Worm (Caenorhabditis elegans) whole organism, young adult: Measurements from ENCODE around the gene F48F7.3.

Experiments used
- Y56A3A.18 ChIP-seq: fragments of 200-800 bp; sonication (Bioruptor generic); IDR thresholded peaks from 2 replicates; pipeline ENCODE4 v1.3.6; 2022; ENCODE audit warnings: missing genetic modification reagents, missing genetic modification characterization, missing compliant biosample characterization
- ama-1 ChIP-seq, 3 experiments: fragments of 150-350 bp in 1 of 3; sonication (generic microtip) in 2 of 3; optimal IDR thresholded peaks; 2 replicates each; lab custom pipeline; 2014 to 2018; ENCODE audit warnings: missing biosample characterization in 2 of 3, missing genetic modification characterization in 2 of 3, missing genetic modification reagents in 2 of 3
- attf-5 ChIP-seq: fragments of 200-800 bp; sonication (Bioruptor generic); optimal IDR thresholded peaks from 2 replicates; lab custom pipeline; 2018; ENCODE audit warnings: mild to moderate bottlenecking, missing genetic modification characterization, missing compliant biosample characterization
- ceh-91 ChIP-seq: fragments of 200-800 bp; sonication (Bioruptor generic); IDR thresholded peaks from 2 replicates; pipeline ENCODE4 v1.3.6; 2022; ENCODE audit warnings: missing genetic modification reagents, missing genetic modification characterization, missing compliant biosample characterization
- nfya-1 ChIP-seq: sonication (generic microtip); optimal IDR thresholded peaks from 2 replicates; lab custom pipeline; 2017; ENCODE audit warnings: antibody characterized with exemption, missing compliant biosample characterization, missing genetic modification characterization, borderline replicate concordance; ENCODE audit not compliant: insufficient read depth
- pha-4 ChIP-seq: fragments of 150-350 bp; sonication (generic microtip); optimal IDR thresholded peaks from 2 replicates; lab custom pipeline; 2014; ENCODE audit warnings: missing biosample characterization, missing genetic modification reagents, missing genetic modification characterization
- rcor-1 ChIP-seq: fragments of 200-800 bp; sonication (Bioruptor generic); IDR thresholded peaks from 2 replicates; pipeline ENCODE4 v1.3.6; 2022; ENCODE audit warnings: missing genetic modification reagents, missing genetic modification characterization, missing compliant biosample characterization
- snpc-1.3 ChIP-seq: sonication (generic microtip); optimal IDR thresholded peaks from 2 replicates; lab custom pipeline; 2017; ENCODE audit warnings: missing genetic modification characterization, mild to moderate bottlenecking, missing compliant biosample characterization, antibody characterized with exemption, moderate library complexity, missing genotype, missing genetic modification reagents; ENCODE audit not compliant: insufficient read depth
- tlf-1 ChIP-seq: fragments of 200-800 bp; sonication (Bioruptor generic); optimal IDR thresholded peaks from 2 replicates; lab custom pipeline; 2018; ENCODE audit warnings: mild to moderate bottlenecking, missing genetic modification characterization, missing compliant biosample characterization

- no peak for TF ChIP-seq snpc-1.3 (tag; lab: Kevin White, UChicago)
- no peak for TF ChIP-seq Y56A3A.18 (GFP tag; lab: Robert Waterston, UW)
- TF ChIP-seq ama-1 (optimal IDR thresholded peaks at IDR 0.05; lab: Kevin White, UChicago): no peak
- TF ChIP-seq ama-1 (GFP tag; optimal IDR thresholded peaks at IDR 0.05; lab: Kevin White, UChicago): no peak
- no peak for TF ChIP-seq pha-4 (tag; lab: Kevin White, UChicago)
- TF ChIP-seq ceh-91 (GFP tag; lab: Robert Waterston, UW): no peak
- no peak for TF ChIP-seq attf-5 (GFP tag; lab: Kevin White, UChicago)
- TF ChIP-seq rcor-1 (GFP tag; lab: Robert Waterston, UW): no peak
- TF ChIP-seq nfya-1: no peak
- TF ChIP-seq tlf-1 (GFP tag; lab: Kevin White, UChicago): no peak
Observed at ce11 chrX:14008130-14008529, 44.8 kb downstream of the F48F7.3 start.
